Worm (Caenorhabditis elegans) whole organism, young adult: ENCODE results near the gene C10C6.3.

Source experiments
- C17E4.6 ChIP-seq: fragments of 200-800 bp; sonication (Bioruptor generic); IDR thresholded peaks from 2 replicates; pipeline ENCODE4 v1.3.6; 2022; ENCODE audit warnings: missing genetic modification reagents, missing genetic modification characterization, missing compliant biosample characterization
- F33H1.4 ChIP-seq: fragments of 200-800 bp; sonication (Bioruptor generic); IDR thresholded peaks from 2 replicates; pipeline ENCODE4 v1.3.6; 2022; ENCODE audit warnings: missing genetic modification reagents, missing genetic modification characterization, missing compliant biosample characterization
- F39B2.1 ChIP-seq: fragments of 200-800 bp; sonication (Bioruptor generic); IDR thresholded peaks from 2 replicates; pipeline ENCODE4 v1.3.6; 2022; ENCODE audit warnings: missing genetic modification reagents, missing genetic modification characterization, missing compliant biosample characterization
- F57A8.1 ChIP-seq: fragments of 200-800 bp; sonication (Bioruptor generic); optimal IDR thresholded peaks from 2 replicates; lab custom pipeline; 2018; ENCODE audit warnings: mild to moderate bottlenecking, missing genetic modification characterization, moderate library complexity, missing compliant biosample characterization
- K12H6.12 ChIP-seq: fragments of 200-800 bp; sonication (Bioruptor generic); optimal IDR thresholded peaks from 2 replicates; lab custom pipeline; 2018; ENCODE audit warnings: mild to moderate bottlenecking, missing genetic modification characterization, missing compliant biosample characterization
- Y53G8AR.9 ChIP-seq: fragments of 200-800 bp; sonication (Bioruptor generic); conservative IDR thresholded peaks from 2 replicates; pipeline ENCODE4 v1.3.6; 2022; ENCODE audit warnings: missing genetic modification reagents, missing genetic modification characterization, missing compliant biosample characterization
- ama-1 ChIP-seq, 3 experiments: fragments of 150-350 bp in 1 of 3; sonication (generic microtip) in 2 of 3; optimal IDR thresholded peaks; 2 replicates each; lab custom pipeline; 2014 to 2018; ENCODE audit warnings: missing biosample characterization in 2 of 3, missing genetic modification characterization in 2 of 3, missing genetic modification reagents in 2 of 3
- lag-1 ChIP-seq: fragments of 200-800 bp; sonication (Bioruptor generic); IDR thresholded peaks from 2 replicates; pipeline ENCODE4 v1.3.6; 2022; ENCODE audit warnings: missing genetic modification reagents, missing genetic modification characterization, missing compliant biosample characterization
- madf-10 ChIP-seq: sonication (generic microtip); optimal IDR thresholded peaks from 2 replicates; lab custom pipeline; 2016; ENCODE audit warnings: mild to moderate bottlenecking, missing genetic modification characterization, missing compliant biosample characterization
- nhr-80 ChIP-seq: sonication (generic microtip); optimal IDR thresholded peaks from 2 replicates; lab custom pipeline; 2016; ENCODE audit warnings: missing genetic modification characterization, missing compliant biosample characterization
- sdz-38 ChIP-seq: sonication (generic microtip); optimal IDR thresholded peaks from 2 replicates; lab custom pipeline; 2016; ENCODE audit warnings: missing genotype, missing genetic modification characterization, missing compliant biosample characterization
- sea-2 ChIP-seq: fragments of 200-800 bp; sonication (Bioruptor generic); IDR thresholded peaks from 2 replicates; pipeline ENCODE4 v1.3.6; 2022; ENCODE audit warnings: missing genetic modification characterization, missing compliant biosample characterization
- somi-1 ChIP-seq: fragments of 200-800 bp; sonication (Bioruptor generic); optimal IDR thresholded peaks from 2 replicates; lab custom pipeline; 2018; ENCODE audit warnings: mild to moderate bottlenecking, missing genetic modification characterization, missing compliant biosample characterization
- ztf-25 ChIP-seq: fragments of 200-800 bp; sonication (Bioruptor generic); IDR thresholded peaks from 2 replicates; pipeline ENCODE4 v1.3.6; 2022; ENCODE audit warnings: missing genetic modification reagents, missing genetic modification characterization, missing compliant biosample characterization

DNA sequence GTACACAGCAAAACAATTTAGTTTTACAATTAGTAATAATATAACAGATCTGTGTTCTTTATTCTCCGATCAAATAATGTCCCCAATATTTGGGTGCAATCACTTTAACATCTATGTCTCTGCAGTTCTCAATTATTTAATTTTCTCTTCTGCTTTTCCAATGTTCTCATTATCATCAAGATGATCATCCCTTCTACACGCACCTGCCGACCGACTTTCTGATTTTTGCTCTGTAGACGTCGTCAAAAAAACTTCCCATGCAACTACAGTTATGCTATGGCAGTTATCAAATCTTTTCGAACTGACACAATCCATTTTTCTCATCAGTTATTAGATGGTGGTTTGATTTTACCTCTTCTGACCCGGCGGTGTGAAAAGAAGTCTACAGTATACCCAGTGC, 38.6 kb upstream of the C10C6.3 start:
- no peak for TF ChIP-seq ztf-25
- no peak for TF ChIP-seq F33H1.4 (GFP tag; lab: Robert Waterston, UW)
- no peak for TF ChIP-seq sdz-38
- TF ChIP-seq sea-2 (GFP tag; lab: Robert Waterston, UW) = no peak
- no peak for TF ChIP-seq K12H6.12 (tag; lab: Kevin White, UChicago)
- TF ChIP-seq ama-1 (optimal IDR thresholded peaks at IDR 0.05; lab: Kevin White, UChicago) = no peak
- TF ChIP-seq ama-1 (GFP tag; optimal IDR thresholded peaks at IDR 0.05; lab: Kevin White, UChicago) = no peak
- no peak for TF ChIP-seq C17E4.6 (GFP tag; lab: Robert Waterston, UW)
- no peak for TF ChIP-seq lag-1 (GFP tag; lab: Robert Waterston, UW)
- no peak for TF ChIP-seq F39B2.1
- no peak for TF ChIP-seq madf-10 (tag; lab: Kevin White, UChicago)
- no peak for TF ChIP-seq nhr-80 (tag; lab: Kevin White, UChicago)
- no peak for TF ChIP-seq F57A8.1
- no peak for TF ChIP-seq Y53G8AR.9
- TF ChIP-seq somi-1 (GFP tag; lab: Kevin White, UChicago) = no peak
